Worm (Caenorhabditis elegans): ENCODE measurements around the gene srb-17.

DNA sequence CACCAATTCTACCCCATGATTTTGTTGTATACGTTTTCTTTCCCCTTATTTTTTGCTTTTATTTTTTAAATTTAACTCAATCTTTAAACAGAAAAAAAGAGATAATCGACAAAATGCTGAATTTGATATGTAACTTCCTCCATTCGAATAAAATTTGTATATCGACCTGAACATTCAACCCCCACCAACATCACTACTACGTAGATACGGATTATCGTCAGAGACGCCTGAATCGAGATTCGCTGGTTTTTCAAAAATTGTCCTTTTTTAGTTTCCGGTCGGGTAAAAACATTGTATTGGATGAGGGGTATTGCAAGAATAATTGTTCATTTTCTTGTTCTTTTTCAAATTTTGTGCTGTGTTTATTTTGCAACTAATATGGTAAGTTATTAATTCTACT is 15.4 kb upstream of the srb-17 start, which contains the start of gene bgnt-1.1:
- TF ChIP-seq ztf-29 (GFP tag; IDR thresholded peaks at IDR 0.05) (no peak), T22C8.4 (GFP tag; IDR thresholded peaks at IDR 0.05) (no peak), ref-1 (GFP tag; conservative IDR thresholded peaks at IDR 0.05) (no peak), flt-1 (GFP tag; IDR thresholded peaks at IDR 0.05) (no peak), ztf-23 (GFP tag; IDR thresholded peaks at IDR 0.05) (no peak), med-1 (GFP tag; optimal IDR thresholded peaks at IDR 0.05; ENCODE audit: insufficient read depth) (no peak), klf-2 (GFP tag; conservative IDR thresholded peaks at IDR 0.05) (no peak), tab-1 (GFP tag; IDR thresholded peaks at IDR 0.05) (no peak), cog-1 (tag; optimal IDR thresholded peaks at IDR 0.05) (no peak)
